Fruit fly (Drosophila melanogaster): ENCODE results near the gene CG7567.

DNA sequence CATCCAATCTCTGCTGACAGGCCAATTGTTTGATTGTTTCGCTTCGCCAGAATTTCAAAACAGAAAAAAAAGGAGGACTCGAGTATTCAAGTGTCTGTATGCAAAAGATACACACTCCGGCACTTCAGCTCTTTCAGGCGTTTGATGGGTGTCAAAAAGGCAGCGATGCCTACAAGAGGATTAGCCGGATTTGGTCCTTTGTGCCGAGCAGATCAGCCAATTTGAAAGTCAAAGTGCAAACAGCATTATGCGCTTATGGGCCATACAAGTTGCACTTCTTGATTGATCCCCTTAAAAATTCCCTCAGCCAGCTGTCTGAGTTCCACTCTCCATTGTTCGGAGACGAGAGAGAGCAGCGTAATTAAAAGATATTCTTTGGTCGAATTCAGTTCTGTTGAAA is 41.5 kb downstream of the CG7567 start:
- no peak for TF ChIP-seq Taf1 (GFP tag; IDR thresholded peaks at IDR 0.05)
- TF ChIP-seq Vsx1 (GFP tag; optimal IDR thresholded peaks at IDR 0.05), result no peak
- no peak for TF ChIP-seq CG2129 (GFP tag; IDR thresholded peaks at IDR 0.05; ENCODE audit: partially characterized antibody)
- TF ChIP-seq Fer1 (GFP tag; optimal IDR thresholded peaks at IDR 0.05), result no peak
